Fruit fly (Drosophila melanogaster) whole organism, prepupa: ENCODE results near the gene fng.
A peak's percentile ranks its signal among the peaks of the same experiment; 100 is the strongest.

Source experiments
- CG10631 ChIP-seq: fragments of 200-800 bp; sonication (Bioruptor generic); optimal IDR thresholded peaks from 2 replicates; lab custom pipeline; 2016; ENCODE audit warnings: missing biosample characterization, missing genetic modification characterization
- CG11294 ChIP-seq: fragments of 200-800 bp; sonication (Bioruptor generic); IDR thresholded peaks from 2 replicates; pipeline ENCODE4 v1.3.6; 2022; ENCODE audit warnings: missing biosample characterization, missing genetic modification characterization
- CG11762 ChIP-seq: fragments of 200-800 bp; sonication (Bioruptor generic); optimal IDR thresholded peaks from 3 replicates; lab custom pipeline; 2016; ENCODE audit warnings: missing biosample characterization, missing genetic modification characterization; ENCODE audit not compliant: insufficient read depth
- CG15336 ChIP-seq: fragments of 200-800 bp; sonication (Bioruptor generic); IDR thresholded peaks from 2 replicates; pipeline ENCODE4 v1.3.6; 2022; ENCODE audit warnings: missing biosample characterization, missing genetic modification characterization
- CG3032 ChIP-seq: fragments of 200-800 bp; optimal IDR thresholded peaks from 2 replicates; lab custom pipeline; 2019; ENCODE audit warnings: missing biosample characterization, mild to moderate bottlenecking, missing genetic modification characterization, moderate library complexity
- CG31627 ChIP-seq: fragments of 200-800 bp; sonication (Bioruptor generic); optimal IDR thresholded peaks from 3 replicates; lab custom pipeline; 2016; ENCODE audit warnings: missing biosample characterization, missing genetic modification characterization
- CG32006 ChIP-seq: fragments of 200-800 bp; sonication (Bioruptor generic); optimal IDR thresholded peaks from 3 replicates; lab custom pipeline; 2017; ENCODE audit warnings: missing biosample characterization, mild to moderate bottlenecking, missing genetic modification characterization
- CG34406 ChIP-seq: fragments of 200-800 bp; sonication (Bioruptor generic); optimal IDR thresholded peaks from 3 replicates; lab custom pipeline; 2016; ENCODE audit warnings: missing biosample characterization, missing genetic modification characterization
- CG3919 ChIP-seq: fragments of 200-800 bp; sonication (Bioruptor generic); optimal IDR thresholded peaks from 3 replicates; lab custom pipeline; 2016; ENCODE audit warnings: missing biosample characterization, missing genetic modification characterization
- CG6163 ChIP-seq: fragments of 200-800 bp; sonication (Bioruptor generic); IDR thresholded peaks from 3 replicates; pipeline ENCODE4 v1.3.6; 2022; ENCODE audit warnings: missing biosample characterization, missing genetic modification characterization
- CG6276 ChIP-seq: fragments of 200-800 bp; sonication (Bioruptor generic); optimal IDR thresholded peaks from 2 replicates; lab custom pipeline; 2017; ENCODE audit warnings: missing biosample characterization, mild to moderate bottlenecking, missing genetic modification characterization
- CG6792 ChIP-seq: fragments of 200-800 bp; sonication (Bioruptor generic); optimal IDR thresholded peaks from 3 replicates; lab custom pipeline; 2016; ENCODE audit warnings: missing biosample characterization, missing genetic modification characterization
- CG6808 ChIP-seq: fragments of 200-800 bp; sonication (Bioruptor generic); optimal IDR thresholded peaks from 3 replicates; lab custom pipeline; 2017; ENCODE audit warnings: missing biosample characterization, missing genetic modification characterization, mild to moderate bottlenecking, moderate library complexity, missing genetic modification reagents
- CG6854 ChIP-seq: fragments of 200-800 bp; sonication (Bioruptor generic); optimal IDR thresholded peaks from 2 replicates; lab custom pipeline; 2017; ENCODE audit warnings: missing biosample characterization, mild to moderate bottlenecking, missing genetic modification characterization
- CG7368 ChIP-seq: fragments of 200-800 bp; sonication (Bioruptor generic); optimal IDR thresholded peaks from 3 replicates; lab custom pipeline; 2016; ENCODE audit warnings: missing biosample characterization, missing genetic modification characterization
- CG8119 ChIP-seq: fragments of 200-800 bp; sonication (Bioruptor generic); IDR thresholded peaks from 3 replicates; pipeline ENCODE4 v1.3.6; 2022; ENCODE audit warnings: missing biosample characterization, missing genetic modification characterization
- CG8319 ChIP-seq: fragments of 200-800 bp; sonication (Bioruptor generic); optimal IDR thresholded peaks from 3 replicates; lab custom pipeline; 2016; ENCODE audit warnings: missing biosample characterization, missing genetic modification characterization
- CG8632 ChIP-seq: fragments of 200-800 bp; sonication (Bioruptor generic); optimal IDR thresholded peaks from 3 replicates; lab custom pipeline; 2016; ENCODE audit warnings: missing biosample characterization, missing genetic modification characterization
- Eip75B ChIP-seq: fragments of 200-800 bp; sonication (Bioruptor generic); optimal IDR thresholded peaks from 3 replicates; lab custom pipeline; 2016; ENCODE audit warnings: missing biosample characterization, missing genetic modification characterization
- Eip78C ChIP-seq: fragments of 200-800 bp; sonication (Bioruptor generic); peaks from one replicate; lab custom pipeline; 2016; ENCODE audit warnings: missing biosample characterization, missing genetic modification characterization
- Eip93F ChIP-seq: fragments of 200-800 bp; sonication (Bioruptor generic); optimal IDR thresholded peaks from 2 replicates; lab custom pipeline; 2016; ENCODE audit warnings: missing biosample characterization, mild to moderate bottlenecking, missing genetic modification characterization
- Ets96B ChIP-seq: fragments of 200-800 bp; optimal IDR thresholded peaks from 2 replicates; lab custom pipeline; 2019; ENCODE audit warnings: missing biosample characterization, mild to moderate bottlenecking, missing genetic modification characterization, moderate library complexity
- Gug ChIP-seq: fragments of 200-800 bp; sonication (Bioruptor generic); IDR thresholded peaks from 2 replicates; pipeline ENCODE4 v1.3.6; 2022; ENCODE audit warnings: missing biosample characterization, missing genetic modification characterization
- Hr38 ChIP-seq: sonication (Bioruptor generic); optimal IDR thresholded peaks from 2 replicates; lab custom pipeline; 2016; ENCODE audit warnings: missing biosample characterization, missing genetic modification characterization
- Hr4 ChIP-seq: fragments of 200-800 bp; sonication (Bioruptor generic); optimal IDR thresholded peaks from 3 replicates; lab custom pipeline; 2016; ENCODE audit warnings: missing biosample characterization, missing genetic modification characterization
- Met ChIP-seq: fragments of 200-800 bp; sonication (Bioruptor generic); optimal IDR thresholded peaks from 3 replicates; lab custom pipeline; 2016; ENCODE audit warnings: missing biosample characterization, missing genetic modification characterization
- OdsH ChIP-seq: fragments of 200-800 bp; sonication (Bioruptor generic); optimal IDR thresholded peaks from 3 replicates; lab custom pipeline; 2016; ENCODE audit warnings: missing biosample characterization, missing genetic modification characterization
- Smox ChIP-seq: fragments of 200-800 bp; sonication (Bioruptor generic); optimal IDR thresholded peaks from 3 replicates; lab custom pipeline; 2016; ENCODE audit warnings: missing biosample characterization, missing genetic modification characterization
- Sox102F ChIP-seq: fragments of 200-800 bp; sonication (Bioruptor generic); optimal IDR thresholded peaks from 2 replicates; lab custom pipeline; 2016; ENCODE audit warnings: missing biosample characterization, mild to moderate bottlenecking, missing genetic modification characterization
- Sox14 ChIP-seq: fragments of 200-800 bp; sonication (Bioruptor generic); optimal IDR thresholded peaks from 3 replicates; lab custom pipeline; 2016; ENCODE audit warnings: missing biosample characterization, missing genetic modification characterization
- Sox15 ChIP-seq: fragments of 200-800 bp; sonication (Bioruptor generic); optimal IDR thresholded peaks from 3 replicates; lab custom pipeline; 2016; ENCODE audit warnings: missing biosample characterization, missing genetic modification characterization
- achi ChIP-seq: fragments of 200-800 bp; sonication (Bioruptor generic); optimal IDR thresholded peaks from 3 replicates; lab custom pipeline; 2016; ENCODE audit warnings: missing biosample characterization, missing genetic modification characterization
- acj6 ChIP-seq: fragments of 200-800 bp; sonication (Bioruptor generic); optimal IDR thresholded peaks from 3 replicates; lab custom pipeline; 2016; ENCODE audit warnings: missing biosample characterization, missing genetic modification characterization
- cyc ChIP-seq: fragments of 200-800 bp; sonication (Bioruptor generic); optimal IDR thresholded peaks from 3 replicates; lab custom pipeline; 2016; ENCODE audit warnings: missing biosample characterization, missing genetic modification characterization
- dac ChIP-seq: fragments of 200-800 bp; sonication (Bioruptor generic); optimal IDR thresholded peaks from 2 replicates; lab custom pipeline; 2017; ENCODE audit warnings: missing biosample characterization, mild to moderate bottlenecking, missing genetic modification characterization
- dsx ChIP-seq: fragments of 200-800 bp; optimal IDR thresholded peaks from 3 replicates; lab custom pipeline; 2019; ENCODE audit warnings: missing biosample characterization, mild to moderate bottlenecking, missing genetic modification characterization, moderate library complexity; ENCODE audit not compliant: poor library complexity, severe bottlenecking
- eg ChIP-seq: fragments of 200-800 bp; sonication (Bioruptor generic); IDR thresholded peaks from 3 replicates; pipeline ENCODE4 v1.3.6; 2022; ENCODE audit warnings: missing biosample characterization, missing genetic modification characterization
- esn ChIP-seq: fragments of 200-800 bp; sonication (Bioruptor generic); optimal IDR thresholded peaks from 2 replicates; lab custom pipeline; 2016; ENCODE audit warnings: missing biosample characterization, mild to moderate bottlenecking, missing genetic modification characterization, moderate library complexity
- fd85E ChIP-seq: fragments of 200-800 bp; sonication (Bioruptor generic); optimal IDR thresholded peaks from 3 replicates; lab custom pipeline; 2016; ENCODE audit warnings: missing biosample characterization, missing genetic modification characterization
- fkh ChIP-seq: fragments of 200-800 bp; sonication (Bioruptor generic); optimal IDR thresholded peaks from 3 replicates; lab custom pipeline; 2017; ENCODE audit warnings: missing biosample characterization, mild to moderate bottlenecking, missing genetic modification characterization, moderate library complexity
- lz ChIP-seq: fragments of 200-800 bp; sonication (Bioruptor generic); optimal IDR thresholded peaks from 3 replicates; lab custom pipeline; 2016; ENCODE audit warnings: missing biosample characterization, missing genetic modification characterization
- net ChIP-seq: fragments of 200-800 bp; sonication (Bioruptor generic); optimal IDR thresholded peaks from 3 replicates; lab custom pipeline; 2016; ENCODE audit warnings: missing biosample characterization, missing genetic modification characterization
- salr ChIP-seq, 2 experiments: fragments of 200-800 bp; sonication (Bioruptor generic); optimal IDR thresholded peaks; 3 replicates each; lab custom pipeline; 2016 to 2018; ENCODE audit warnings: missing biosample characterization in 2 of 2, missing genetic modification characterization in 2 of 2, mild to moderate bottlenecking in 1 of 2
- spab ChIP-seq: fragments of 200-800 bp; sonication (Bioruptor generic); optimal IDR thresholded peaks from 2 replicates; lab custom pipeline; 2017; ENCODE audit warnings: missing biosample characterization, mild to moderate bottlenecking, missing genetic modification characterization, missing genetic modification reagents
- ss ChIP-seq, 2 experiments: fragments of 200-800 bp; sonication (Bioruptor generic); optimal IDR thresholded peaks; 2 replicates in 1 of 2; 3 replicates in 1 of 2; lab custom pipeline; 2017 to 2018; ENCODE audit warnings: mild to moderate bottlenecking in 2 of 2, missing biosample characterization in 2 of 2, missing genetic modification characterization in 2 of 2, moderate library complexity in 1 of 2
- svp ChIP-seq: fragments of 200-800 bp; sonication (Bioruptor generic); peaks from one replicate; lab custom pipeline; 2016; ENCODE audit warnings: missing biosample characterization, missing genetic modification characterization
- topi ChIP-seq: fragments of 200-800 bp; sonication (Bioruptor generic); optimal IDR thresholded peaks from 3 replicates; lab custom pipeline; 2016; ENCODE audit warnings: missing biosample characterization, missing genetic modification characterization
- vri ChIP-seq: fragments of 200-800 bp; sonication (Bioruptor generic); optimal IDR thresholded peaks from 3 replicates; lab custom pipeline; 2016; ENCODE audit warnings: missing biosample characterization, mild to moderate bottlenecking, missing genetic modification characterization

Gene fng

dm6 chr3L:20952121-20952487 lies 2.8 kb upstream of the fng start (continued):
- TF ChIP-seq CG34406 (GFP tag; lab: Kevin White, UChicago) (peak; percentile 59), CG10631 (GFP tag; lab: Kevin White, UChicago) (peak; percentile 58), Gug (GFP tag; lab: Robert Waterston, UW) (no peak), CG15336 (GFP tag; lab: Robert Waterston, UW) (peak; percentile 68), lz (GFP tag; lab: Kevin White, UChicago) (peak; percentile 29), achi (peak; percentile 56), CG31627 (GFP tag; lab: Kevin White, UChicago) (peak; percentile 28), esn (GFP tag; lab: Kevin White, UChicago) (peak; percentile 63)

dm6 chr3L:20951477-20952120 lies 2.3 kb upstream of the fng start:
- TF ChIP-seq eg (GFP tag; lab: Robert Waterston, UW): peak; percentile 79
- TF ChIP-seq topi (GFP tag; lab: Kevin White, UChicago): peak; percentile 76
- peak; percentile 96 for TF ChIP-seq Eip78C (GFP tag; lab: Kevin White, UChicago)
- peak in 1 of 2 experiments; percentile 72 for TF ChIP-seq ss (GFP tag; optimal IDR thresholded peaks at IDR 0.05; lab: Kevin White, UChicago)
- TF ChIP-seq Eip93F (GFP tag; lab: Kevin White, UChicago): no peak
- TF ChIP-seq CG8319 (GFP tag; lab: Kevin White, UChicago): peak; percentile 81
- TF ChIP-seq dsx (GFP tag; lab: Kevin White, UChicago): peak; percentile 82
- TF ChIP-seq cyc (GFP tag; lab: Kevin White, UChicago): peak; percentile 68
- TF ChIP-seq CG6854 (GFP tag; lab: Kevin White, UChicago): peak; percentile 65
- peak; percentile 62 for TF ChIP-seq CG11294 (GFP tag; lab: Robert Waterston, UW)
- TF ChIP-seq dac (GFP tag; lab: Kevin White, UChicago): peak; percentile 60
- peak; percentile 67 for TF ChIP-seq Sox15 (GFP tag; lab: Kevin White, UChicago)
- TF ChIP-seq Hr38 (GFP tag; lab: Kevin White, UChicago): no peak
- peak; percentile 70 for TF ChIP-seq Sox102F (GFP tag; lab: Kevin White, UChicago)
- peak; percentile 86 for TF ChIP-seq Sox14
- TF ChIP-seq CG8119 (GFP tag; lab: Robert Waterston, UW): peak; percentile 85
- peak; percentile 59 for TF ChIP-seq CG6276 (GFP tag; lab: Kevin White, UChicago)
- TF ChIP-seq Eip75B (GFP tag; lab: Kevin White, UChicago): peak; percentile 83
- peak; percentile 74 for TF ChIP-seq CG7368 (GFP tag; lab: Kevin White, UChicago)
- TF ChIP-seq CG6792: peak; percentile 78
- peak; percentile 61 for TF ChIP-seq esn (GFP tag; lab: Kevin White, UChicago)
- peak; percentile 78 for TF ChIP-seq CG11762
- TF ChIP-seq Met (GFP tag; lab: Kevin White, UChicago): peak; percentile 76
- peak; percentile 80 for TF ChIP-seq CG15336 (GFP tag; lab: Robert Waterston, UW)
- peak; percentile 80 for TF ChIP-seq net (GFP tag; lab: Kevin White, UChicago)
- peak; percentile 48 for TF ChIP-seq vri (GFP tag; lab: Kevin White, UChicago)
- TF ChIP-seq CG3032 (tag; lab: Kevin White, UChicago): peak; percentile 86
- TF ChIP-seq CG34406 (GFP tag; lab: Kevin White, UChicago): peak; percentile 78
- TF ChIP-seq Hr4 (GFP tag; lab: Kevin White, UChicago): peak; percentile 79
- peak; percentile 77 for TF ChIP-seq CG32006 (GFP tag; lab: Kevin White, UChicago)
- TF ChIP-seq CG3919 (GFP tag; lab: Kevin White, UChicago): peak; percentile 91
- peak; percentile 58 to 84 for TF ChIP-seq salr (GFP tag; optimal IDR thresholded peaks at IDR 0.05; lab: Kevin White, UChicago)
- peak; percentile 80 for TF ChIP-seq spab
- peak; percentile 93 for TF ChIP-seq CG6163 (GFP tag; lab: Robert Waterston, UW)
- TF ChIP-seq OdsH (GFP tag; lab: Kevin White, UChicago): peak; percentile 89
- TF ChIP-seq fkh (GFP tag; lab: Kevin White, UChicago): no peak
- peak; percentile 88 for TF ChIP-seq acj6 (GFP tag; lab: Kevin White, UChicago)
- peak; percentile 64 for TF ChIP-seq Smox
- peak; percentile 78 for TF ChIP-seq CG8632
- peak; percentile 53 for TF ChIP-seq fd85E (GFP tag; lab: Kevin White, UChicago)
- peak; percentile 60 for TF ChIP-seq Gug (GFP tag; lab: Robert Waterston, UW)
- TF ChIP-seq svp (GFP tag; lab: Kevin White, UChicago): peak; percentile 7
- peak; percentile 89 for TF ChIP-seq Ets96B (tag; lab: Kevin White, UChicago)
- peak; percentile 93 for TF ChIP-seq CG10631 (GFP tag; lab: Kevin White, UChicago)
- peak; percentile 76 for TF ChIP-seq CG6808 (GFP tag; lab: Kevin White, UChicago)
